Worm (Caenorhabditis elegans): ENCODE data around the gene snx-17.

DNA sequence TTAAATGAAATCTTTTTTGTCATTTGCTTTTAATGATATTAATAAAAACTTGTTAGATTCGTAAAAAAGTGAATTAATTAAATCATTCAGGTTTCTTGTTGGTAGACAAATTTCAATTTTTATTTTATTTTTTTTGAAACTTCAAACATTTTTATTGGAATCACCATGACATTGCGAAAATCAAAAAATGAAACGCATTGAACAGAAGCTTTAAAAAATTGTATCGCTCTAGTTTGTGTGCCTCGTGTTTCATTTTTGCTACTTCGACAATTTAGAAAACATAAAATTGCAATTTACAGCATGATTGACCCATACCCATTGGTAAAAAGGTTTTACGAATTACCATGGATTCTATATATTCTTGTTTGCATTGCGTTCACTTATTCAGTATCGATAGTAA lies 37.8 kb downstream of the snx-17 start, which contains the start of gene R03G8.1:
- TF ChIP-seq hif-1 (tag; optimal IDR thresholded peaks at IDR 0.05) = no peak
- no peak for TF ChIP-seq set-16 (GFP tag; IDR thresholded peaks at IDR 0.05)
- TF ChIP-seq egl-27 (tag; optimal IDR thresholded peaks at IDR 0.05) = no peak
- no peak for TF ChIP-seq nhr-102 (tag; optimal IDR thresholded peaks at IDR 0.05)
- no peak for TF ChIP-seq nhr-11 (tag; optimal IDR thresholded peaks at IDR 0.05)
- TF ChIP-seq unc-39 (tag; optimal IDR thresholded peaks at IDR 0.05) = no peak
- TF ChIP-seq pha-4 (GFP tag; IDR thresholded peaks at IDR 0.05) = no peak
- no peak for TF ChIP-seq pha-4 (tag; optimal IDR thresholded peaks at IDR 0.05)
- no peak for TF ChIP-seq dpl-1 (GFP tag; optimal IDR thresholded peaks at IDR 0.05)
- no peak for TF ChIP-seq fkh-10 (GFP tag; optimal IDR thresholded peaks at IDR 0.05)
- TF ChIP-seq nhr-28 (tag; optimal IDR thresholded peaks at IDR 0.05) = no peak
- no peak for TF ChIP-seq skn-1 (tag; optimal IDR thresholded peaks at IDR 0.05)
- no peak for TF ChIP-seq mdl-1 (tag; optimal IDR thresholded peaks at IDR 0.05)
